Fruit fly (Drosophila melanogaster) Kc167 (cell line): ENCODE data around the gene Samuel.

Source experiments
- h ChIP-seq: fragments of >200 bp; optimal IDR thresholded peaks from 3 replicates; lab custom pipeline; 2018; ENCODE audit warnings: missing external identifiers
- insv ChIP-seq: fragments of >200 bp; optimal IDR thresholded peaks from 3 replicates; lab custom pipeline; 2018; ENCODE audit warnings: missing external identifiers

DNA sequence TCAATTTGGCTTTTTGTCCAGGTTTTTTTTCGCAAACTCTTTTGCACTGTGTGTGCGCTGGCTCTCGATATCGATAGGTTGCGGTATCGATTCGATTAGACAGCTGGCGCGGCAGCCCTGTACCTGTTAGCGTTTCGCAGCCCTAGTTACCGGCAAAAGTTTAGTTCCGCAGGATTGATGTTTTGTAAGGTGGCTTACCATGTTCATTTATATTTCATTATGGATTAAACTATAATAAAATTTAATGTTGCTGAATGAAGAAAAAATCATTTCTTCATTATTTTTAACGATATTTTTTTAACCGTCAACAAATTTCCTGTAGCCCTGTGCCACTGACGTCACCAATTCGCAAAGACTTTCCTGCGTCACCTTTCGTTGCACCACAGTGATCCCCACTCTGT is 39.8 kb upstream of the Samuel start, which contains the start of gene Reps:
- TF ChIP-seq insv (lab: Kevin White, UChicago): no peak
- peak; percentile 34 for TF ChIP-seq h
